Fruit fly (Drosophila melanogaster) whole organism, wandering third instar larva: ENCODE data around the gene CG8097.

Experiments
- Hr83 ChIP-seq: fragments of 200-300 bp; sonication (Bioruptor generic); optimal IDR thresholded peaks from 2 replicates; lab custom pipeline; 2016; ENCODE audit warnings: missing biosample characterization, mild to moderate bottlenecking, missing genetic modification characterization, moderate library complexity; ENCODE audit not compliant: poor library complexity, severe bottlenecking
- Myc ChIP-seq: fragments of >200 bp; optimal IDR thresholded peaks from 2 replicates; lab custom pipeline; 2017

dm6 chrX:15615426-15615825 is 32.5 kb downstream of the CG8097 start:
- no peak for TF ChIP-seq Myc
- TF ChIP-seq Hr83: no peak
